Worm (Caenorhabditis elegans): ENCODE measurements around the gene C25E10.11.

C25E10.11 gene

ce11 chrV:9081410-9081809 lies 22.9 kb upstream of the C25E10.11 start:
- no peak for TF ChIP-seq tbx-37 (GFP tag; conservative IDR thresholded peaks at IDR 0.05)
- TF ChIP-seq aly-1 (tag; optimal IDR thresholded peaks at IDR 0.05): no peak
- no peak for TF ChIP-seq sea-1 (GFP tag; conservative IDR thresholded peaks at IDR 0.05)
- TF ChIP-seq B0310.2 (tag; optimal IDR thresholded peaks at IDR 0.05): no peak
- TF ChIP-seq tra-4 (tag; optimal IDR thresholded peaks at IDR 0.05): no peak
- no peak for TF ChIP-seq tbx-11 (GFP tag; IDR thresholded peaks at IDR 0.05)
- TF ChIP-seq hmg-4 (GFP tag; optimal IDR thresholded peaks at IDR 0.05): no peak
- TF ChIP-seq ama-1 (optimal IDR thresholded peaks at IDR 0.05): no peak
- no peak for TF ChIP-seq pes-1 (GFP tag; IDR thresholded peaks at IDR 0.05)
- TF ChIP-seq ceh-13 (GFP tag; optimal IDR thresholded peaks at IDR 0.05): no peak
- no peak for TF ChIP-seq F13C5.2 (tag; optimal IDR thresholded peaks at IDR 0.05)
- TF ChIP-seq ceh-36 (tag; optimal IDR thresholded peaks at IDR 0.05): no peak
- TF ChIP-seq ets-7 (tag; optimal IDR thresholded peaks at IDR 0.05): no peak

ce11 chrV:9079965-9080432 lies 21.5 kb upstream of the C25E10.11 start:
- TF ChIP-seq ceh-36 (tag; optimal IDR thresholded peaks at IDR 0.05) (no peak), tra-4 (tag; optimal IDR thresholded peaks at IDR 0.05) (no peak), pes-1 (GFP tag; IDR thresholded peaks at IDR 0.05) (no peak), hmg-4 (GFP tag; optimal IDR thresholded peaks at IDR 0.05) (no peak), ama-1 (optimal IDR thresholded peaks at IDR 0.05) (no peak), tbx-11 (GFP tag; IDR thresholded peaks at IDR 0.05) (no peak), hmbx-1 (tag; optimal IDR thresholded peaks at IDR 0.05) (no peak), sea-1 (GFP tag; conservative IDR thresholded peaks at IDR 0.05) (no peak), tbx-37 (GFP tag; conservative IDR thresholded peaks at IDR 0.05) (no peak)

- TF ChIP-seq ceh-13 (GFP tag; optimal IDR thresholded peaks at IDR 0.05): no peak
- TF ChIP-seq tbx-11 (GFP tag; IDR thresholded peaks at IDR 0.05): no peak
- no peak for TF ChIP-seq ceh-36 (tag; optimal IDR thresholded peaks at IDR 0.05)
- TF ChIP-seq flt-1 (GFP tag; IDR thresholded peaks at IDR 0.05): no peak
- no peak for TF ChIP-seq tra-4 (tag; optimal IDR thresholded peaks at IDR 0.05)
- TF ChIP-seq ets-7 (tag; optimal IDR thresholded peaks at IDR 0.05): no peak
- no peak for TF ChIP-seq tbx-37 (GFP tag; conservative IDR thresholded peaks at IDR 0.05)
- TF ChIP-seq F13C5.2 (tag; optimal IDR thresholded peaks at IDR 0.05): no peak
- TF ChIP-seq hmbx-1 (tag; optimal IDR thresholded peaks at IDR 0.05): no peak
- TF ChIP-seq B0310.2 (tag; optimal IDR thresholded peaks at IDR 0.05): no peak
- no peak for TF ChIP-seq aly-1 (tag; optimal IDR thresholded peaks at IDR 0.05)
- no peak for TF ChIP-seq pes-1 (GFP tag; IDR thresholded peaks at IDR 0.05)
- TF ChIP-seq ama-1 (optimal IDR thresholded peaks at IDR 0.05): no peak
- TF ChIP-seq hmg-4 (GFP tag; optimal IDR thresholded peaks at IDR 0.05): no peak
- no peak for TF ChIP-seq scrt-1 (GFP tag; IDR thresholded peaks at IDR 0.05)
- no peak for TF ChIP-seq hnd-1 (tag; optimal IDR thresholded peaks at IDR 0.05)
- TF ChIP-seq sea-1 (GFP tag; conservative IDR thresholded peaks at IDR 0.05): no peak
These were observed 20.4 kb upstream of the C25E10.11 start for ce11 chrV:9078815-9079525.

ce11 chrV:9078067-9078581 lies 19.6 kb upstream of the C25E10.11 start:
- TF ChIP-seq scrt-1 (GFP tag; IDR thresholded peaks at IDR 0.05): no peak

ce11 chrV:9076273-9076672 lies 17.7 kb upstream of the C25E10.11 start, which contains the start of gene T27E4.7:
Gene T27E4.7, minus strand, starts transcription at chrV:9076322.
- TF ChIP-seq B0310.2 (tag; optimal IDR thresholded peaks at IDR 0.05): no peak
- TF ChIP-seq tbx-11 (GFP tag; IDR thresholded peaks at IDR 0.05): no peak
- no peak for TF ChIP-seq aly-1 (tag; optimal IDR thresholded peaks at IDR 0.05)
- no peak for TF ChIP-seq tra-4 (tag; optimal IDR thresholded peaks at IDR 0.05)
- no peak for TF ChIP-seq hnd-1 (tag; optimal IDR thresholded peaks at IDR 0.05)
- TF ChIP-seq tbx-37 (GFP tag; conservative IDR thresholded peaks at IDR 0.05): no peak
- TF ChIP-seq pes-1 (GFP tag; IDR thresholded peaks at IDR 0.05): no peak
- TF ChIP-seq ceh-13 (GFP tag; optimal IDR thresholded peaks at IDR 0.05): no peak
- TF ChIP-seq hmg-4 (GFP tag; optimal IDR thresholded peaks at IDR 0.05): no peak
- TF ChIP-seq flt-1 (GFP tag; IDR thresholded peaks at IDR 0.05): no peak
- no peak for TF ChIP-seq ets-7 (tag; optimal IDR thresholded peaks at IDR 0.05)
- no peak for TF ChIP-seq ama-1 (optimal IDR thresholded peaks at IDR 0.05)
- TF ChIP-seq scrt-1 (GFP tag; IDR thresholded peaks at IDR 0.05): no peak
- no peak for TF ChIP-seq ceh-36 (tag; optimal IDR thresholded peaks at IDR 0.05)
- no peak for TF ChIP-seq sea-1 (GFP tag; conservative IDR thresholded peaks at IDR 0.05)
- no peak for TF ChIP-seq F13C5.2 (tag; optimal IDR thresholded peaks at IDR 0.05)
- no peak for TF ChIP-seq hmbx-1 (tag; optimal IDR thresholded peaks at IDR 0.05)

- no peak for TF ChIP-seq hmbx-1 (tag; optimal IDR thresholded peaks at IDR 0.05)
- no peak for TF ChIP-seq hnd-1 (tag; optimal IDR thresholded peaks at IDR 0.05)
- TF ChIP-seq ets-7 (tag; optimal IDR thresholded peaks at IDR 0.05): no peak
- no peak for TF ChIP-seq pes-1 (GFP tag; IDR thresholded peaks at IDR 0.05)
- no peak for TF ChIP-seq hmg-4 (GFP tag; optimal IDR thresholded peaks at IDR 0.05)
- TF ChIP-seq scrt-1 (GFP tag; IDR thresholded peaks at IDR 0.05): no peak
- no peak for TF ChIP-seq ama-1 (optimal IDR thresholded peaks at IDR 0.05)
- TF ChIP-seq B0310.2 (tag; optimal IDR thresholded peaks at IDR 0.05): no peak
- TF ChIP-seq sea-1 (GFP tag; conservative IDR thresholded peaks at IDR 0.05): no peak
- TF ChIP-seq tbx-37 (GFP tag; conservative IDR thresholded peaks at IDR 0.05): no peak
- no peak for TF ChIP-seq tbx-11 (GFP tag; IDR thresholded peaks at IDR 0.05)
- TF ChIP-seq ceh-36 (tag; optimal IDR thresholded peaks at IDR 0.05): no peak
- TF ChIP-seq ceh-13 (GFP tag; optimal IDR thresholded peaks at IDR 0.05): no peak
- TF ChIP-seq aly-1 (tag; optimal IDR thresholded peaks at IDR 0.05): no peak
- TF ChIP-seq flt-1 (GFP tag; IDR thresholded peaks at IDR 0.05): no peak
- TF ChIP-seq F13C5.2 (tag; optimal IDR thresholded peaks at IDR 0.05): no peak
- TF ChIP-seq tra-4 (tag; optimal IDR thresholded peaks at IDR 0.05): no peak
These were observed 17.3 kb upstream of the C25E10.11 start for ce11 chrV:9075827-9076226.

- TF ChIP-seq tbx-11 (GFP tag; IDR thresholded peaks at IDR 0.05) (no peak), ceh-36 (tag; optimal IDR thresholded peaks at IDR 0.05) (no peak), B0310.2 (tag; optimal IDR thresholded peaks at IDR 0.05) (no peak), F13C5.2 (tag; optimal IDR thresholded peaks at IDR 0.05) (no peak)
These were observed 15.9 kb upstream of the C25E10.11 start for ce11 chrV:9074360-9074834.
